Worm (Caenorhabditis elegans): ENCODE data around the gene F37B12.1.

Gene F37B12.1

ce11 chrII:9070740-9071139, 41.7 kb upstream of the F37B12.1 start, which contains the start of gene T24B8.4:
Gene T24B8.4, minus strand, starts transcription at chrII:9070840.
- TF ChIP-seq sem-2 (GFP tag; optimal IDR thresholded peaks at IDR 0.05) = no peak
- TF ChIP-seq ces-1 (GFP tag; optimal IDR thresholded peaks at IDR 0.05) = no peak
- TF ChIP-seq zip-8 (tag; optimal IDR thresholded peaks at IDR 0.05) = no peak
- TF ChIP-seq bed-3 (GFP tag; optimal IDR thresholded peaks at IDR 0.05) = no peak
- no peak for TF ChIP-seq nhr-2 (tag; optimal IDR thresholded peaks at IDR 0.05)
- no peak for TF ChIP-seq ztf-11 (tag; optimal IDR thresholded peaks at IDR 0.05)

ce11 chrII:9069836-9070235, 40.8 kb upstream of the F37B12.1 start:
- TF ChIP-seq pha-4 (tag; optimal IDR thresholded peaks at IDR 0.05) (no peak), ztf-11 (tag; optimal IDR thresholded peaks at IDR 0.05) (no peak), sem-2 (GFP tag; optimal IDR thresholded peaks at IDR 0.05) (no peak), zip-8 (tag; optimal IDR thresholded peaks at IDR 0.05) (no peak), bed-3 (GFP tag; optimal IDR thresholded peaks at IDR 0.05) (no peak), mls-2 (tag; optimal IDR thresholded peaks at IDR 0.05) (no peak), nhr-237 (tag; optimal IDR thresholded peaks at IDR 0.05) (no peak)

ce11 chrII:9064437-9064836, 35.4 kb upstream of the F37B12.1 start:
- TF ChIP-seq unc-39 (tag; optimal IDR thresholded peaks at IDR 0.05) (no peak), ztf-11 (tag; optimal IDR thresholded peaks at IDR 0.05) (no peak), elt-1 (tag; optimal IDR thresholded peaks at IDR 0.05; ENCODE audit: borderline replicate concordance, insufficient read depth) (peak; percentile 88), ceh-43 (GFP tag; optimal IDR thresholded peaks at IDR 0.05) (no peak), blmp-1 (tag; optimal IDR thresholded peaks at IDR 0.05) (no peak), cnd-1 (tag; optimal IDR thresholded peaks at IDR 0.05) (no peak), flh-1 (GFP tag; optimal IDR thresholded peaks at IDR 0.05) (no peak), unc-62 (GFP tag; optimal IDR thresholded peaks at IDR 0.05) (peak; percentile 19), sptf-1 (tag; optimal IDR thresholded peaks at IDR 0.05) (no peak)

- no peak for TF ChIP-seq nhr-28 (tag; optimal IDR thresholded peaks at IDR 0.05)
- no peak for TF ChIP-seq mls-2 (tag; optimal IDR thresholded peaks at IDR 0.05)
- TF ChIP-seq ceh-43 (GFP tag; optimal IDR thresholded peaks at IDR 0.05) = no peak
- no peak for TF ChIP-seq tbx-8 (GFP tag; optimal IDR thresholded peaks at IDR 0.05)
- TF ChIP-seq sptf-1 (tag; optimal IDR thresholded peaks at IDR 0.05) = no peak
- no peak for TF ChIP-seq ham-2 (GFP tag; optimal IDR thresholded peaks at IDR 0.05)
- no peak for TF ChIP-seq lin-13 (tag; optimal IDR thresholded peaks at IDR 0.05)
- no peak for TF ChIP-seq M03D4.4 (tag; optimal IDR thresholded peaks at IDR 0.05)
- TF ChIP-seq elt-3 (tag; optimal IDR thresholded peaks at IDR 0.05) = no peak
- no peak for TF ChIP-seq ztf-11 (tag; optimal IDR thresholded peaks at IDR 0.05)
- no peak for TF ChIP-seq flh-1 (GFP tag; optimal IDR thresholded peaks at IDR 0.05)
- TF ChIP-seq mab-5 (tag; optimal IDR thresholded peaks at IDR 0.05) = no peak
- TF ChIP-seq unc-39 (tag; optimal IDR thresholded peaks at IDR 0.05) = no peak
- no peak for TF ChIP-seq mep-1 (tag; optimal IDR thresholded peaks at IDR 0.05)
- peak; percentile 49 for TF ChIP-seq lsy-2 (tag; optimal IDR thresholded peaks at IDR 0.05)
- peak; percentile 81 for TF ChIP-seq cnd-1 (tag; optimal IDR thresholded peaks at IDR 0.05)
- TF ChIP-seq blmp-1 (tag; optimal IDR thresholded peaks at IDR 0.05) = no peak
- no peak for TF ChIP-seq nhr-237 (tag; optimal IDR thresholded peaks at IDR 0.05)
- TF ChIP-seq ces-1 (GFP tag; optimal IDR thresholded peaks at IDR 0.05) = no peak
- no peak for TF ChIP-seq pha-4 (tag; optimal IDR thresholded peaks at IDR 0.05)
- TF ChIP-seq drap-1 (GFP tag; optimal IDR thresholded peaks at IDR 0.05) = no peak
- peak; percentile 87 for TF ChIP-seq zip-8 (tag; optimal IDR thresholded peaks at IDR 0.05)
- TF ChIP-seq nhr-2 (tag; optimal IDR thresholded peaks at IDR 0.05) = peak; percentile 92
- peak; percentile 4 for TF ChIP-seq lin-32 (GFP tag; optimal IDR thresholded peaks at IDR 0.05)
- TF ChIP-seq elt-1 (tag; optimal IDR thresholded peaks at IDR 0.05; ENCODE audit: borderline replicate concordance, insufficient read depth) = no peak
- TF ChIP-seq ceh-39 (tag; optimal IDR thresholded peaks at IDR 0.05) = peak; percentile 26
- TF ChIP-seq snpc-4 (tag; optimal IDR thresholded peaks at IDR 0.05) = no peak
- TF ChIP-seq ceh-83 (GFP tag; optimal IDR thresholded peaks at IDR 0.05) = no peak
- no peak for TF ChIP-seq bed-3 (GFP tag; optimal IDR thresholded peaks at IDR 0.05)
- no peak for TF ChIP-seq unc-120 (tag; optimal IDR thresholded peaks at IDR 0.05; ENCODE audit: poor library complexity, severe bottlenecking)
- no peak for TF ChIP-seq sem-2 (GFP tag; optimal IDR thresholded peaks at IDR 0.05)
- TF ChIP-seq nhr-76 (tag; optimal IDR thresholded peaks at IDR 0.05) = no peak
- TF ChIP-seq nhr-12 (tag; optimal IDR thresholded peaks at IDR 0.05) = peak; percentile 40
- TF ChIP-seq unc-62 (GFP tag; optimal IDR thresholded peaks at IDR 0.05) = peak; percentile 57
- peak; percentile 71 for TF ChIP-seq hlh-1 (tag; optimal IDR thresholded peaks at IDR 0.05)
These were observed 34.3 kb upstream of the F37B12.1 start for ce11 chrII:9063350-9063749.
